Worm (Caenorhabditis elegans): Measurements from ENCODE around the gene sec-16A.1.

sec-16A.1 gene

DNA sequence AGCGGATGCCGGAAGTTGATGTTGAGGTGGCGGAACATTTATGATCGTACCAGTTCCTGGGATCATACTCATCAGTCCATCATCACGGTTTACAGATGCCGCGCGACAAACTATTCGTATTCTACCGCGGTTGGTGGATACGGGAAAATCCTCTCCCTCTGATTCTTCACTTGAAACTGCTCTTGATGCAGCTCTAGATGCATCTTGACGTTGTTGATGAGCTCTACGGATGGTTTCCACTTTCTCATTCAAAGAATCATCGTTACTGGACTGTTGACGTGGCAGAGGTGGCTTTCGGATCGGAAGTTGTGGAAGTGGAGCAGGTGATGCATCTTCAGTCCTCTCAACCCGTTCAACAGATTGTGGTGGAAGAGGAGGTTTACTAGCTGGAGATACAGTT lies 23.5 kb downstream of the sec-16A.1 start:
- no peak for TF ChIP-seq hmg-4 (GFP tag; optimal IDR thresholded peaks at IDR 0.05)
- TF ChIP-seq F13C5.2 (tag; optimal IDR thresholded peaks at IDR 0.05) = no peak
- TF ChIP-seq ets-7 (tag; optimal IDR thresholded peaks at IDR 0.05) = no peak
- no peak for TF ChIP-seq ceh-13 (GFP tag; optimal IDR thresholded peaks at IDR 0.05)
- TF ChIP-seq flt-1 (GFP tag; IDR thresholded peaks at IDR 0.05) = no peak
- TF ChIP-seq aly-1 (tag; optimal IDR thresholded peaks at IDR 0.05) = no peak
- TF ChIP-seq hnd-1 (tag; optimal IDR thresholded peaks at IDR 0.05) = no peak
- TF ChIP-seq ceh-36 (tag; optimal IDR thresholded peaks at IDR 0.05) = no peak
- no peak for TF ChIP-seq hmbx-1 (tag; optimal IDR thresholded peaks at IDR 0.05)
- TF ChIP-seq scrt-1 (GFP tag; IDR thresholded peaks at IDR 0.05) = no peak
- TF ChIP-seq sea-1 (GFP tag; conservative IDR thresholded peaks at IDR 0.05) = no peak
- no peak for TF ChIP-seq tbx-37 (GFP tag; conservative IDR thresholded peaks at IDR 0.05)

DNA sequence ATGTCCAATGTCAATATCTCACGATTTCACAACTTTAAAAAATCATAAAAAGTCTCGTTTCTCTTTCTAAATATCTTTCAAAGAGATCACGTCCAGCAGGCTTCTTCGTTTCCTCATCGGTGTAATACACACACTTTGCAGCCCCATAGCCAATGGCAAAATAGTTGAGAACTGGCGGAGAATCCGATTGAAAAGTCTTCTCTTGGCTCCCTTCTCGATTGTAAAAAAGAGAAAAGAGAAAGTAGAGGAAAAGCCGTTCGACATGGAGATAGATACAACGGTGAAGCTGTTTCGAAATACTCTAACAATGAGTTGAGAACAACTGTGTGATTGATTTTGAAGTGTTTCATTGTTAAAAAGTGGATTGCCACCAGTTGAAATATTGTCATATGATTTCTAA lies 26.1 kb downstream of the sec-16A.1 start:
- TF ChIP-seq pes-1 (GFP tag; IDR thresholded peaks at IDR 0.05) = no peak
- TF ChIP-seq hmg-4 (GFP tag; optimal IDR thresholded peaks at IDR 0.05) = no peak
- no peak for TF ChIP-seq hnd-1 (tag; optimal IDR thresholded peaks at IDR 0.05)

DNA sequence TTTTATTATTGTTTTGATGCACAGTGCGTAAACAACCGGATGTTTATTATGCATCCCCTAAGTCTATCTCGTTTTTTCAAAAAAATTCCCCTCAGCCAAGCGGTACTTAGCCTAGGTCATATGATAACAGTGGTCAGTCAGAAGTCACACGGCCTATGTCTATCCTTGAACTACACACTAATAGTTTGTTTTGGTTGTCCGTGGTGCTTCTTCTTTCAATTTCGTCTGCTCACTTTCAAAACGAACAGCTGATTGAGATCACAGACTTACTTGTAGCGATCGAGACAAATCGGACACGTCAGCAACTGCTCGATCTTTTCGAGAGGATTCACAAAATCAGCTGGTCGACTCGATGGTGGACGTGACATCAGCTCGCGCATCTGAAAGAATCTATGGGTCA lies 27.3 kb downstream of the sec-16A.1 start:
- no peak for TF ChIP-seq tra-4 (tag; optimal IDR thresholded peaks at IDR 0.05)
- TF ChIP-seq ama-1 (optimal IDR thresholded peaks at IDR 0.05) = no peak
- no peak for TF ChIP-seq scrt-1 (GFP tag; IDR thresholded peaks at IDR 0.05)
- no peak for TF ChIP-seq ceh-13 (GFP tag; optimal IDR thresholded peaks at IDR 0.05)
- no peak for TF ChIP-seq hmbx-1 (tag; optimal IDR thresholded peaks at IDR 0.05)

DNA sequence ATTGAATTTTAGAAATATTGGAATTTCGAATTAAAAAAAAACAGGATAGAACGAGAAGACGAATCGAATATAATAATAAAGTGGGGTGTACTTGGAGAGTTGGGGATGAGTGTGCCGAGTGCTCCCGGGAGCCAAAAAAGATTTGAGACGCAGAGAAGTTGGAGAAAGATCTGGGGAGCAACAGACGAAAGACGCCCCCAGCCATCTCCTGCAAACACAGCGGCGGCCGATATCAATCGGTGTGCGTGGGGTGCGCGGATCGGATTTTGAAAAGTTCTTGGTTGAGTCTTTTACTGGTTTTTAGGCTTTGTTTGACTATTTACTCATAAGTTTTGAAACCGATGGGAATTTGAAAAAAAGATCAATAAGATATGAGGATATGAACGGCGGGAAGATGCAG lies 28.2 kb downstream of the sec-16A.1 start, which contains the start of gene nhl-1:
Gene nhl-1, minus strand, starts transcription at position 101 of the 400 bp plus-strand sequence.
- no peak for TF ChIP-seq ceh-36 (tag; optimal IDR thresholded peaks at IDR 0.05)
- TF ChIP-seq tbx-37 (GFP tag; conservative IDR thresholded peaks at IDR 0.05) = no peak
- TF ChIP-seq hnd-1 (tag; optimal IDR thresholded peaks at IDR 0.05) = no peak
- no peak for TF ChIP-seq sea-1 (GFP tag; conservative IDR thresholded peaks at IDR 0.05)
- no peak for TF ChIP-seq F13C5.2 (tag; optimal IDR thresholded peaks at IDR 0.05)
- TF ChIP-seq ceh-13 (GFP tag; optimal IDR thresholded peaks at IDR 0.05) = no peak
- no peak for TF ChIP-seq pes-1 (GFP tag; IDR thresholded peaks at IDR 0.05)
- no peak for TF ChIP-seq aly-1 (tag; optimal IDR thresholded peaks at IDR 0.05)
- TF ChIP-seq tra-4 (tag; optimal IDR thresholded peaks at IDR 0.05) = no peak
- TF ChIP-seq hmbx-1 (tag; optimal IDR thresholded peaks at IDR 0.05) = no peak
- TF ChIP-seq B0310.2 (tag; optimal IDR thresholded peaks at IDR 0.05) = no peak
- no peak for TF ChIP-seq ets-7 (tag; optimal IDR thresholded peaks at IDR 0.05)
- TF ChIP-seq scrt-1 (GFP tag; IDR thresholded peaks at IDR 0.05) = no peak
- no peak for TF ChIP-seq hmg-4 (GFP tag; optimal IDR thresholded peaks at IDR 0.05)
- TF ChIP-seq tbx-11 (GFP tag; IDR thresholded peaks at IDR 0.05) = no peak
- TF ChIP-seq flt-1 (GFP tag; IDR thresholded peaks at IDR 0.05) = no peak
- TF ChIP-seq ama-1 (optimal IDR thresholded peaks at IDR 0.05) = no peak

DNA sequence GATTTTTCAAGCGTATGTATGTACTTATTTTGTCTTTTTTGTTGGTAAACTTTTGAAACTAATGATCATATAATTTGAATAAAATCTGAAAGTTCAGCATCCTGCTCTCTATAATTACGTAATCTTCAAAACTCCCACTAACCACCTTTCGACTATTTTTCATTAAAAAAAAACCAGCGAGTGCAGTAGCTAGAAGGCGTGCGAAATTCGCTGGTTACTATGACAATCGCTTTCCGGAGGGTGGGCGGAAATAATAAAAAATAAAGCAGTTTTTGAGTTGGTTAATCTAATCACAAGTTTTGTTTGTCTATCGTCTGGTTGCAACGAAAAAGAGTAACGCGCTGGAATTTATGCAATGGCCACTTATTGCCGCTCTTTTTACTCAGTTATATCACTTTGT lies 29.1 kb downstream of the sec-16A.1 start, which contains the start of gene irld-34:
Gene irld-34, plus strand, starts transcription at position 301 of the 400 bp plus-strand sequence.
- TF ChIP-seq hnd-1 (tag; optimal IDR thresholded peaks at IDR 0.05) (no peak), aly-1 (tag; optimal IDR thresholded peaks at IDR 0.05) (no peak), scrt-1 (GFP tag; IDR thresholded peaks at IDR 0.05) (no peak), ama-1 (optimal IDR thresholded peaks at IDR 0.05) (no peak), tbx-37 (GFP tag; conservative IDR thresholded peaks at IDR 0.05) (no peak), sea-1 (GFP tag; conservative IDR thresholded peaks at IDR 0.05) (no peak), tra-4 (tag; optimal IDR thresholded peaks at IDR 0.05) (no peak)

DNA sequence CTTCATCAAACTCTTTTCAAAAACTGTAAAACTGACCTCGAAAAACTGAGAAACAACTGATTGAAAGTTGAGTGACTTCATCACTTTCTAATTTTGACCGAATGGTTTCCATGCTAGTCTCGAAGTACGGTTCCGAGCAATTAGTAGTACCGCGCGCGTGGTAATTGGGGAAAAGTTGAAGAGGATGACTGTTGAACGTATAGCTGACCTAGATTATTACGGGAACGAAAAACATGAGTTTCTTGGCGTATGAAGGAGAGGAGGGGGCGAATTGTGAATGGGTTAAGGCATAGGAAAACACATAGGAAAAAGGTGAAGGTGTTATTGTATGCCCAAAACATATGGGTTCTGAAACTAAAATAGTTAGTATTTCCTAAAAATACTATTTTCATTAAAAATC lies 35.9 kb downstream of the sec-16A.1 start, which contains the start of gene ptr-9:
Gene ptr-9, minus strand, starts transcription at position 101 of the 400 bp plus-strand sequence.
- TF ChIP-seq pes-1 (GFP tag; IDR thresholded peaks at IDR 0.05) (no peak), scrt-1 (GFP tag; IDR thresholded peaks at IDR 0.05) (no peak), hnd-1 (tag; optimal IDR thresholded peaks at IDR 0.05) (no peak), aly-1 (tag; optimal IDR thresholded peaks at IDR 0.05) (no peak), tbx-37 (GFP tag; conservative IDR thresholded peaks at IDR 0.05) (no peak), F13C5.2 (tag; optimal IDR thresholded peaks at IDR 0.05) (no peak)

DNA sequence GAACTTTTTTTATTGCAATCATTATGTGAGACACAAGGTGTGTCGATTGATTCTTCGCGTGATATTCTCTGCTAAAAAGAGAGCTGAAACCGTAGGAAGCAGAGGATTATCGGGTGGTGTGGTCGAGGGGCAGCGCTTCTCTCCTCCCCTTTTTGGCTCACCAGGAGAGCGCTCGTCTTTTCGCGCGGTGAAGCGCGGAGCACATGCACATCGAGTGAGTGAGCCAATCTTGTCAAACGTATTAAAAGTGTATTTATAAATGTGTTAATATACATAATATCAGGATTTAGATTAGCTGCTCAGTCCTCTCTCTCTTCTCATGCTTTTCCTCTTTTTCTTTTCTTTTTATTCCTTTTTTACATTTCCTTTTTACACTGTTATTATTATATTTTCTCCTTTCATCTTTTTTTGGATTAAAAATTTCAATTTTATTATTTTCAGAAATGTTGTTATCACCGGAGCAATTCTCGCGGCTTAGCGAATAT lies 37.0 kb downstream of the sec-16A.1 start, which contains the start of gene dgk-3:
Gene dgk-3, plus strand, starts transcription at position 435 of the 485 bp plus-strand sequence.
- TF ChIP-seq hmg-4 (GFP tag; optimal IDR thresholded peaks at IDR 0.05) (no peak), ama-1 (optimal IDR thresholded peaks at IDR 0.05) (no peak), aly-1 (tag; optimal IDR thresholded peaks at IDR 0.05) (no peak), B0310.2 (tag; optimal IDR thresholded peaks at IDR 0.05) (no peak), pes-1 (GFP tag; IDR thresholded peaks at IDR 0.05) (no peak), sea-1 (GFP tag; conservative IDR thresholded peaks at IDR 0.05) (no peak), F13C5.2 (tag; optimal IDR thresholded peaks at IDR 0.05) (no peak), scrt-1 (GFP tag; IDR thresholded peaks at IDR 0.05) (no peak), tra-4 (tag; optimal IDR thresholded peaks at IDR 0.05) (no peak)

DNA sequence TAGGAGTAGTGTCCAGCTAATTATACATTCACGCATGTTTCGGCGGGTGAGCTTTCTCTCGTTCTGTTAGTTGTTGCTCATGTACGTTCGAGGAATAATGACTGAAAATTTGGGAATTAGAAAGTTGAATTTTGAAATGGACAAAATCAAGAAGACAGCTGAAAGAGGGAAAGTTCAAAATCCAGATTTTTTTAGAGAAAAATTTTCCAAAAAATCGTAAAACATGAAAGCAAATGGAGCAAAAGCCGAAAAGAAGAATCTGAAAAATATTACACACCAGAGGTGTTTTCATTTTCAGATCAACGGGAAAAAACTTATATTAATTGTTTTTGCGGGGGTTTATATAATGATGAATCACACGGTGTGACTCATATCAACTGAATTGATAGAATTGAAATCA lies 47.1 kb downstream of the sec-16A.1 start, which contains the start of gene ina-1:
Gene ina-1, minus strand, starts transcription at position 101 of the 400 bp plus-strand sequence.
- TF ChIP-seq F13C5.2 (tag; optimal IDR thresholded peaks at IDR 0.05) (no peak), aly-1 (tag; optimal IDR thresholded peaks at IDR 0.05) (no peak)

DNA sequence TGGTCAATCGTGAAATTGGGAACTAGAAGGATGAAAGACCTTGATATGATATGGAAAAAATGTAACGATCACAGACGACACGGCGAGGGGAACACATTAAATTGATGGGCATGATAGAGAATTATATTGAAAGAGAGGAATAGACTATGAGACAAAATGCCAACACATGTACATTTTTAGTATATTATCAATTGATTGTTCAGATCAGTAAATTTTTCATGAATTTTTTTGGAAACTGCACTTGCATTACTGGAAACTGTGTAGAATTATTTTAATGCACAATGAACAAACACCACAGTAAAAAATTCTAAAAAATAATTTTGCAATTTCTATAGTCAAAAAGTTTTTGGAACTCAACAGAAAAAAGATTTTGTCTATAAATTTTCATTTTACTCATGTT lies 47.6 kb downstream of the sec-16A.1 start:
- TF ChIP-seq ceh-36 (tag; optimal IDR thresholded peaks at IDR 0.05) (no peak), hnd-1 (tag; optimal IDR thresholded peaks at IDR 0.05) (no peak), ets-7 (tag; optimal IDR thresholded peaks at IDR 0.05) (no peak), ceh-13 (GFP tag; optimal IDR thresholded peaks at IDR 0.05) (no peak), F13C5.2 (tag; optimal IDR thresholded peaks at IDR 0.05) (no peak), sea-1 (GFP tag; conservative IDR thresholded peaks at IDR 0.05) (no peak), hmg-4 (GFP tag; optimal IDR thresholded peaks at IDR 0.05) (no peak), tra-4 (tag; optimal IDR thresholded peaks at IDR 0.05) (no peak), tbx-11 (GFP tag; IDR thresholded peaks at IDR 0.05) (no peak), hmbx-1 (tag; optimal IDR thresholded peaks at IDR 0.05) (no peak), scrt-1 (GFP tag; IDR thresholded peaks at IDR 0.05) (no peak), flt-1 (GFP tag; IDR thresholded peaks at IDR 0.05) (no peak), B0310.2 (tag; optimal IDR thresholded peaks at IDR 0.05) (no peak), aly-1 (tag; optimal IDR thresholded peaks at IDR 0.05) (no peak), pes-1 (GFP tag; IDR thresholded peaks at IDR 0.05) (no peak), ama-1 (optimal IDR thresholded peaks at IDR 0.05) (no peak), tbx-37 (GFP tag; conservative IDR thresholded peaks at IDR 0.05) (no peak)
